Fruit fly (Drosophila melanogaster): ENCODE data around the gene abd-A.

DNA sequence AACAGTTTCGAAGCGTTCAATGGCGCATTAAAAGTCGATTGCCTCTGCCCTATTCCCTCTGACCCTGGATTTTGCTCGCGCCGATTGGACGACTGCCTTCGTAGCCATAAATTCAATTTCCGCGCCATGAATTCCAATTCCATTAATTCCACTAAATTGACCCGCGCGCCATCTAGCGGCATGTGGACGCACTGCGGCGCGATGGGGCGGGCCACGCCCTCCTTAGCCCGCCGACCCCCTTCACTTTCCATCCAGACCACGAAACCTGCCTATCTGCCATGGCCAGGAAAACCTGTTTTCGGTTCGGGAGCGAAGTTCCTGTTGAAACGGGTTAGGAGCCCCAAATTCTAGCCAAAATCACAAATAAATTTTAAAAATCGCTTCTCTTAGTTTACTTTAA lies 47.4 kb downstream of the abd-A start:
- no peak for TF ChIP-seq pan (optimal IDR thresholded peaks at IDR 0.05)
- TF ChIP-seq br (GFP tag; optimal IDR thresholded peaks at IDR 0.05) = no peak
